Fruit fly (Drosophila melanogaster) whole organism, prepupa: Measurements from ENCODE around the gene CG13073.

ENCODE experiments used
- Blimp-1 ChIP-seq: fragments of 200-800 bp; sonication (Bioruptor generic); optimal IDR thresholded peaks from 3 replicates; lab custom pipeline; 2017; ENCODE audit warnings: missing biosample characterization, missing genetic modification characterization, mild to moderate bottlenecking, moderate library complexity, missing genetic modification reagents
- CG10631 ChIP-seq: fragments of 200-800 bp; sonication (Bioruptor generic); optimal IDR thresholded peaks from 2 replicates; lab custom pipeline; 2016; ENCODE audit warnings: missing biosample characterization, missing genetic modification characterization
- CG10669 ChIP-seq: fragments of 200-800 bp; sonication (Bioruptor generic); optimal IDR thresholded peaks from 3 replicates; lab custom pipeline; 2018; ENCODE audit warnings: missing biosample characterization, mild to moderate bottlenecking, missing genetic modification characterization, moderate library complexity
- CG11294 ChIP-seq: fragments of 200-800 bp; sonication (Bioruptor generic); IDR thresholded peaks from 2 replicates; pipeline ENCODE4 v1.3.6; 2022; ENCODE audit warnings: missing biosample characterization, missing genetic modification characterization
- CG11762 ChIP-seq: fragments of 200-800 bp; sonication (Bioruptor generic); optimal IDR thresholded peaks from 3 replicates; lab custom pipeline; 2016; ENCODE audit warnings: missing biosample characterization, missing genetic modification characterization; ENCODE audit not compliant: insufficient read depth
- CG11902 ChIP-seq: fragments of 200-800 bp; sonication (Bioruptor generic); optimal IDR thresholded peaks from 3 replicates; lab custom pipeline; 2016; ENCODE audit warnings: missing biosample characterization, missing genetic modification characterization
- CG15336 ChIP-seq: fragments of 200-800 bp; sonication (Bioruptor generic); IDR thresholded peaks from 2 replicates; pipeline ENCODE4 v1.3.6; 2022; ENCODE audit warnings: missing biosample characterization, missing genetic modification characterization
- CG1621 ChIP-seq: fragments of 200-800 bp; sonication (Bioruptor generic); optimal IDR thresholded peaks from 3 replicates; lab custom pipeline; 2018; ENCODE audit warnings: missing biosample characterization, mild to moderate bottlenecking, missing genetic modification characterization
- CG16779 ChIP-seq: fragments of 200-800 bp; sonication (Bioruptor generic); optimal IDR thresholded peaks from 3 replicates; lab custom pipeline; 2017; ENCODE audit warnings: missing biosample characterization, mild to moderate bottlenecking, missing genetic modification characterization
- CG3032 ChIP-seq: fragments of 200-800 bp; optimal IDR thresholded peaks from 2 replicates; lab custom pipeline; 2019; ENCODE audit warnings: missing biosample characterization, mild to moderate bottlenecking, missing genetic modification characterization, moderate library complexity
- CG31627 ChIP-seq: fragments of 200-800 bp; sonication (Bioruptor generic); optimal IDR thresholded peaks from 3 replicates; lab custom pipeline; 2016; ENCODE audit warnings: missing biosample characterization, missing genetic modification characterization
- CG32006 ChIP-seq: fragments of 200-800 bp; sonication (Bioruptor generic); optimal IDR thresholded peaks from 3 replicates; lab custom pipeline; 2017; ENCODE audit warnings: missing biosample characterization, mild to moderate bottlenecking, missing genetic modification characterization
- CG34406 ChIP-seq: fragments of 200-800 bp; sonication (Bioruptor generic); optimal IDR thresholded peaks from 3 replicates; lab custom pipeline; 2016; ENCODE audit warnings: missing biosample characterization, missing genetic modification characterization
- CG6276 ChIP-seq: fragments of 200-800 bp; sonication (Bioruptor generic); optimal IDR thresholded peaks from 2 replicates; lab custom pipeline; 2017; ENCODE audit warnings: missing biosample characterization, mild to moderate bottlenecking, missing genetic modification characterization
- CG6808 ChIP-seq: fragments of 200-800 bp; sonication (Bioruptor generic); optimal IDR thresholded peaks from 3 replicates; lab custom pipeline; 2017; ENCODE audit warnings: missing biosample characterization, missing genetic modification characterization, mild to moderate bottlenecking, moderate library complexity, missing genetic modification reagents
- CG6854 ChIP-seq: fragments of 200-800 bp; sonication (Bioruptor generic); optimal IDR thresholded peaks from 2 replicates; lab custom pipeline; 2017; ENCODE audit warnings: missing biosample characterization, mild to moderate bottlenecking, missing genetic modification characterization
- CG7368 ChIP-seq: fragments of 200-800 bp; sonication (Bioruptor generic); optimal IDR thresholded peaks from 3 replicates; lab custom pipeline; 2016; ENCODE audit warnings: missing biosample characterization, missing genetic modification characterization
- CG8119 ChIP-seq: fragments of 200-800 bp; sonication (Bioruptor generic); IDR thresholded peaks from 3 replicates; pipeline ENCODE4 v1.3.6; 2022; ENCODE audit warnings: missing biosample characterization, missing genetic modification characterization
- CG8319 ChIP-seq: fragments of 200-800 bp; sonication (Bioruptor generic); optimal IDR thresholded peaks from 3 replicates; lab custom pipeline; 2016; ENCODE audit warnings: missing biosample characterization, missing genetic modification characterization
- CG8632 ChIP-seq: fragments of 200-800 bp; sonication (Bioruptor generic); optimal IDR thresholded peaks from 3 replicates; lab custom pipeline; 2016; ENCODE audit warnings: missing biosample characterization, missing genetic modification characterization
- CG9139 ChIP-seq: fragments of 200-800 bp; sonication (Bioruptor generic); optimal IDR thresholded peaks from 3 replicates; lab custom pipeline; 2017; ENCODE audit warnings: missing biosample characterization, mild to moderate bottlenecking, missing genetic modification characterization
- Eip75B ChIP-seq: fragments of 200-800 bp; sonication (Bioruptor generic); optimal IDR thresholded peaks from 3 replicates; lab custom pipeline; 2016; ENCODE audit warnings: missing biosample characterization, missing genetic modification characterization
- Eip78C ChIP-seq: fragments of 200-800 bp; sonication (Bioruptor generic); peaks from one replicate; lab custom pipeline; 2016; ENCODE audit warnings: missing biosample characterization, missing genetic modification characterization
- Eip93F ChIP-seq: fragments of 200-800 bp; sonication (Bioruptor generic); optimal IDR thresholded peaks from 2 replicates; lab custom pipeline; 2016; ENCODE audit warnings: missing biosample characterization, mild to moderate bottlenecking, missing genetic modification characterization
- Ets21C ChIP-seq: fragments of 200-800 bp; sonication (Bioruptor generic); optimal IDR thresholded peaks from 3 replicates; lab custom pipeline; 2016; ENCODE audit warnings: missing biosample characterization, missing genetic modification characterization
- Ets96B ChIP-seq: fragments of 200-800 bp; optimal IDR thresholded peaks from 2 replicates; lab custom pipeline; 2019; ENCODE audit warnings: missing biosample characterization, mild to moderate bottlenecking, missing genetic modification characterization, moderate library complexity
- Gug ChIP-seq: fragments of 200-800 bp; sonication (Bioruptor generic); IDR thresholded peaks from 2 replicates; pipeline ENCODE4 v1.3.6; 2022; ENCODE audit warnings: missing biosample characterization, missing genetic modification characterization
- Hr38 ChIP-seq: sonication (Bioruptor generic); optimal IDR thresholded peaks from 2 replicates; lab custom pipeline; 2016; ENCODE audit warnings: missing biosample characterization, missing genetic modification characterization
- Hr4 ChIP-seq: fragments of 200-800 bp; sonication (Bioruptor generic); optimal IDR thresholded peaks from 3 replicates; lab custom pipeline; 2016; ENCODE audit warnings: missing biosample characterization, missing genetic modification characterization
- Lpt ChIP-seq: fragments of 200-800 bp; sonication (Bioruptor generic); optimal IDR thresholded peaks from 3 replicates; lab custom pipeline; 2016; ENCODE audit warnings: missing biosample characterization, missing genetic modification characterization
- Met ChIP-seq: fragments of 200-800 bp; sonication (Bioruptor generic); optimal IDR thresholded peaks from 3 replicates; lab custom pipeline; 2016; ENCODE audit warnings: missing biosample characterization, missing genetic modification characterization
- OdsH ChIP-seq: fragments of 200-800 bp; sonication (Bioruptor generic); optimal IDR thresholded peaks from 3 replicates; lab custom pipeline; 2016; ENCODE audit warnings: missing biosample characterization, missing genetic modification characterization
- Smox ChIP-seq: fragments of 200-800 bp; sonication (Bioruptor generic); optimal IDR thresholded peaks from 3 replicates; lab custom pipeline; 2016; ENCODE audit warnings: missing biosample characterization, missing genetic modification characterization
- Sox102F ChIP-seq: fragments of 200-800 bp; sonication (Bioruptor generic); optimal IDR thresholded peaks from 2 replicates; lab custom pipeline; 2016; ENCODE audit warnings: missing biosample characterization, mild to moderate bottlenecking, missing genetic modification characterization
- Sox14 ChIP-seq: fragments of 200-800 bp; sonication (Bioruptor generic); optimal IDR thresholded peaks from 3 replicates; lab custom pipeline; 2016; ENCODE audit warnings: missing biosample characterization, missing genetic modification characterization
- achi ChIP-seq: fragments of 200-800 bp; sonication (Bioruptor generic); optimal IDR thresholded peaks from 3 replicates; lab custom pipeline; 2016; ENCODE audit warnings: missing biosample characterization, missing genetic modification characterization
- acj6 ChIP-seq: fragments of 200-800 bp; sonication (Bioruptor generic); optimal IDR thresholded peaks from 3 replicates; lab custom pipeline; 2016; ENCODE audit warnings: missing biosample characterization, missing genetic modification characterization
- dsx ChIP-seq: fragments of 200-800 bp; optimal IDR thresholded peaks from 3 replicates; lab custom pipeline; 2019; ENCODE audit warnings: missing biosample characterization, mild to moderate bottlenecking, missing genetic modification characterization, moderate library complexity; ENCODE audit not compliant: poor library complexity, severe bottlenecking
- fd59A ChIP-seq: fragments of 200-800 bp; sonication (Bioruptor generic); optimal IDR thresholded peaks from 2 replicates; lab custom pipeline; 2017; ENCODE audit warnings: missing biosample characterization, mild to moderate bottlenecking, missing genetic modification characterization, missing genetic modification reagents
- fd85E ChIP-seq: fragments of 200-800 bp; sonication (Bioruptor generic); optimal IDR thresholded peaks from 3 replicates; lab custom pipeline; 2016; ENCODE audit warnings: missing biosample characterization, missing genetic modification characterization
- lz ChIP-seq: fragments of 200-800 bp; sonication (Bioruptor generic); optimal IDR thresholded peaks from 3 replicates; lab custom pipeline; 2016; ENCODE audit warnings: missing biosample characterization, missing genetic modification characterization
- net ChIP-seq: fragments of 200-800 bp; sonication (Bioruptor generic); optimal IDR thresholded peaks from 3 replicates; lab custom pipeline; 2016; ENCODE audit warnings: missing biosample characterization, missing genetic modification characterization
- pdm3 ChIP-seq: fragments of 200-800 bp; sonication (Bioruptor generic); optimal IDR thresholded peaks from 3 replicates; lab custom pipeline; 2016; ENCODE audit warnings: missing biosample characterization, missing genetic modification characterization
- salr ChIP-seq, 2 experiments: fragments of 200-800 bp; sonication (Bioruptor generic); optimal IDR thresholded peaks; 3 replicates each; lab custom pipeline; 2016 to 2018; ENCODE audit warnings: missing biosample characterization in 2 of 2, missing genetic modification characterization in 2 of 2, mild to moderate bottlenecking in 1 of 2
- ss ChIP-seq, 2 experiments: fragments of 200-800 bp; sonication (Bioruptor generic); optimal IDR thresholded peaks; 2 replicates in 1 of 2; 3 replicates in 1 of 2; lab custom pipeline; 2017 to 2018; ENCODE audit warnings: mild to moderate bottlenecking in 2 of 2, missing biosample characterization in 2 of 2, missing genetic modification characterization in 2 of 2, moderate library complexity in 1 of 2
- svp ChIP-seq: fragments of 200-800 bp; sonication (Bioruptor generic); peaks from one replicate; lab custom pipeline; 2016; ENCODE audit warnings: missing biosample characterization, missing genetic modification characterization
- topi ChIP-seq: fragments of 200-800 bp; sonication (Bioruptor generic); optimal IDR thresholded peaks from 3 replicates; lab custom pipeline; 2016; ENCODE audit warnings: missing biosample characterization, missing genetic modification characterization

CG13073 gene

dm6 chr3L:16203236-16203635 lies 13.9 kb downstream of the CG13073 start (continued):
- no peak for TF ChIP-seq CG16779 (tag; lab: Kevin White, UChicago)
- peak; percentile 38 for TF ChIP-seq CG11762 (GFP tag; lab: Kevin White, UChicago)
- peak; percentile 72 for TF ChIP-seq Ets96B (tag; lab: Kevin White, UChicago)
- TF ChIP-seq CG10631: peak; percentile 70
- TF ChIP-seq CG1621 (tag; lab: Kevin White, UChicago): peak; percentile 61
- peak; percentile 47 for TF ChIP-seq Lpt (GFP tag; lab: Kevin White, UChicago)
- TF ChIP-seq net (GFP tag; lab: Kevin White, UChicago): peak; percentile 64
- peak; percentile 62 for TF ChIP-seq CG32006 (GFP tag; lab: Kevin White, UChicago)
- TF ChIP-seq Hr38 (GFP tag; lab: Kevin White, UChicago): no peak
- peak; percentile 58 for TF ChIP-seq CG8319
- peak; percentile 52 for TF ChIP-seq Eip75B (GFP tag; lab: Kevin White, UChicago)
- peak; percentile 88 for TF ChIP-seq svp (GFP tag; lab: Kevin White, UChicago)
- no peak for TF ChIP-seq fd85E
- TF ChIP-seq CG6276: peak; percentile 10
- peak; percentile 54 for TF ChIP-seq Hr4 (GFP tag; lab: Kevin White, UChicago)
- TF ChIP-seq lz (GFP tag; lab: Kevin White, UChicago): peak; percentile 75
- TF ChIP-seq ss (GFP tag; optimal IDR thresholded peaks at IDR 0.05; lab: Kevin White, UChicago): peak in 1 of 2 experiments; percentile 10
- peak; percentile 45 for TF ChIP-seq CG34406 (GFP tag; lab: Kevin White, UChicago)
- TF ChIP-seq CG11294 (GFP tag; lab: Robert Waterston, UW): peak; percentile 70; the same call in 1 of the 2 replicates

dm6 chr3L:16202550-16202949 lies 14.6 kb downstream of the CG13073 start:
- TF ChIP-seq Eip93F (peak; percentile 12), Sox14 (GFP tag; lab: Kevin White, UChicago) (peak; percentile 56), Ets96B (tag; lab: Kevin White, UChicago) (peak; percentile 52), CG7368 (GFP tag; lab: Kevin White, UChicago) (peak; percentile 23), CG15336 (0 out of 2 replicates have a peak, but pooled peaks have one; percentile 35), Eip78C (GFP tag; lab: Kevin White, UChicago) (peak; percentile 92), Smox (GFP tag; lab: Kevin White, UChicago) (peak; percentile 57), fd59A (GFP tag; lab: Kevin White, UChicago) (peak; percentile 48), CG11762 (GFP tag; lab: Kevin White, UChicago) (no peak), achi (GFP tag; lab: Kevin White, UChicago) (peak; percentile 30), CG34406 (GFP tag; lab: Kevin White, UChicago) (peak; percentile 30), ss (GFP tag; optimal IDR thresholded peaks at IDR 0.05; lab: Kevin White, UChicago) (peak; percentile 12 to 40), Eip75B (GFP tag; lab: Kevin White, UChicago) (peak; percentile 54), acj6 (peak; percentile 50), CG9139 (peak; percentile 44), Sox102F (GFP tag; lab: Kevin White, UChicago) (peak; percentile 56), Lpt (GFP tag; lab: Kevin White, UChicago) (no peak), CG11294 (GFP tag; lab: Robert Waterston, UW) (no peak), fd85E (no peak), Hr4 (GFP tag; lab: Kevin White, UChicago) (peak; percentile 16), Hr38 (GFP tag; lab: Kevin White, UChicago) (no peak), Blimp-1 (GFP tag; lab: Kevin White, UChicago) (no peak), CG8119 (GFP tag; lab: Robert Waterston, UW) (peak; percentile 45; the same call in 1 of the 3 replicates), topi (GFP tag; lab: Kevin White, UChicago) (peak; percentile 45), CG6854 (no peak), svp (GFP tag; lab: Kevin White, UChicago) (peak; percentile 83), CG8319 (peak; percentile 32), pdm3 (GFP tag; lab: Kevin White, UChicago) (peak; percentile 53), CG8632 (peak; percentile 43), CG6808 (peak; percentile 66), Met (GFP tag; lab: Kevin White, UChicago) (peak; percentile 63), OdsH (peak; percentile 28), CG3032 (tag; lab: Kevin White, UChicago) (peak; percentile 55), dsx (GFP tag; lab: Kevin White, UChicago) (no peak), CG10669 (GFP tag; lab: Kevin White, UChicago) (peak; percentile 52), CG11902 (peak; percentile 0), CG10631 (peak; percentile 40), Gug (GFP tag; lab: Robert Waterston, UW) (no peak), Ets21C (GFP tag; lab: Kevin White, UChicago) (no peak), salr (GFP tag; optimal IDR thresholded peaks at IDR 0.05; lab: Kevin White, UChicago) (no peak), CG31627 (peak; percentile 53)
